Fruit fly (Drosophila melanogaster) whole organism, embryonic: ENCODE results near the gene CG7402.

Experiments used
- Atf3 ChIP-seq: fragments of 200-800 bp; sonication (Bioruptor generic); optimal IDR thresholded peaks from 3 replicates; lab custom pipeline; 2016; ENCODE audit warnings: missing biosample characterization, missing genetic modification characterization
- Awh ChIP-seq: fragments of 200-800 bp; sonication (Bioruptor generic); IDR thresholded peaks from 2 replicates; pipeline ENCODE4, ENCODE4 v1.3.6; 2022; ENCODE audit warnings: missing biosample characterization, missing genetic modification characterization
- Blimp-1 ChIP-seq: fragments of 200-800 bp; sonication (Bioruptor generic); optimal IDR thresholded peaks from 3 replicates; lab custom pipeline; 2018; ENCODE audit warnings: missing biosample characterization, missing genetic modification characterization, mild to moderate bottlenecking, moderate library complexity, missing genetic modification reagents
- CG10274 ChIP-seq: fragments of 200-800 bp; sonication (Bioruptor generic); optimal IDR thresholded peaks from 3 replicates; lab custom pipeline; 2017; ENCODE audit warnings: missing biosample characterization, mild to moderate bottlenecking, missing genetic modification characterization
- CG10321 ChIP-seq: fragments of 200-800 bp; sonication (Bioruptor generic); IDR thresholded peaks from 2 replicates; pipeline ENCODE4 v1.3.6; 2022; ENCODE audit warnings: missing biosample characterization, missing genetic modification characterization
- CG11695 ChIP-seq: fragments of 200-800 bp; sonication (Bioruptor generic); IDR thresholded peaks from 3 replicates; pipeline ENCODE4 v1.3.6; 2022; ENCODE audit warnings: missing biosample characterization, missing genetic modification characterization
- CG12391 ChIP-seq: fragments of 200-800 bp; sonication (Bioruptor generic); optimal IDR thresholded peaks from 3 replicates; lab custom pipeline; 2018; ENCODE audit warnings: missing biosample characterization, mild to moderate bottlenecking, missing genetic modification characterization, moderate library complexity
- CG14441 ChIP-seq: fragments of 200-800 bp; sonication (Bioruptor generic); IDR thresholded peaks from 2 replicates; pipeline ENCODE4 v1.3.6; 2022; ENCODE audit warnings: missing biosample characterization, missing genetic modification characterization
- CG16813 ChIP-seq: fragments of 200-800 bp; sonication (Bioruptor generic); IDR thresholded peaks from 3 replicates; pipeline ENCODE4 v1.3.6; 2022; ENCODE audit warnings: missing biosample characterization, missing genetic modification characterization; ENCODE audit not compliant: partially characterized antibody
- CG17359 ChIP-seq: fragments of 200-800 bp; sonication (Bioruptor generic); optimal IDR thresholded peaks from 3 replicates; lab custom pipeline; 2018; ENCODE audit warnings: missing biosample characterization, mild to moderate bottlenecking, missing genetic modification characterization, moderate library complexity
- CG17802 ChIP-seq: fragments of 200-800 bp; sonication (Bioruptor generic); optimal IDR thresholded peaks from 2 replicates; lab custom pipeline; 2018; ENCODE audit warnings: missing biosample characterization, mild to moderate bottlenecking, missing genetic modification characterization, moderate library complexity
- CG17912 ChIP-seq: fragments of 200-800 bp; sonication (Bioruptor generic); optimal IDR thresholded peaks from 2 replicates; lab custom pipeline; 2018; ENCODE audit warnings: missing biosample characterization, mild to moderate bottlenecking, missing genetic modification characterization
- CG2678 ChIP-seq: fragments of 200-800 bp; sonication (Bioruptor generic); optimal IDR thresholded peaks from 3 replicates; lab custom pipeline; 2019; ENCODE audit warnings: missing biosample characterization, mild to moderate bottlenecking, missing genetic modification characterization, moderate library complexity
- CG2875 ChIP-seq: fragments of 200-800 bp; sonication (Bioruptor generic); optimal IDR thresholded peaks from 2 replicates; lab custom pipeline; 2017; ENCODE audit warnings: missing biosample characterization, mild to moderate bottlenecking, missing genetic modification characterization, missing genetic modification reagents
- CG34376 ChIP-seq: fragments of 200-800 bp; sonication (Bioruptor generic); optimal IDR thresholded peaks from 2 replicates; lab custom pipeline; 2018; ENCODE audit warnings: missing biosample characterization, mild to moderate bottlenecking, missing genetic modification characterization
- CG4854 ChIP-seq: fragments of 200-800 bp; sonication (Bioruptor generic); optimal IDR thresholded peaks from 2 replicates; lab custom pipeline; 2016; ENCODE audit warnings: missing biosample characterization, missing genetic modification characterization, inconsistent platforms
- CG6854 ChIP-seq: fragments of 200-800 bp; sonication (Bioruptor generic); optimal IDR thresholded peaks from 3 replicates; lab custom pipeline; 2017; ENCODE audit warnings: missing biosample characterization, mild to moderate bottlenecking, missing genetic modification characterization
- CG7372 ChIP-seq: fragments of 200-800 bp; sonication (Bioruptor generic); IDR thresholded peaks from 2 replicates; pipeline ENCODE4 v1.3.6; 2022; ENCODE audit warnings: missing biosample characterization, missing genetic modification characterization
- CG7928 ChIP-seq: fragments of 200-800 bp; sonication (Bioruptor generic); optimal IDR thresholded peaks from 2 replicates; lab custom pipeline; 2017; ENCODE audit warnings: missing biosample characterization, mild to moderate bottlenecking, missing genetic modification characterization
- CG8359 ChIP-seq: fragments of 200-800 bp; sonication (Bioruptor generic); optimal IDR thresholded peaks from 2 replicates; lab custom pipeline; 2017; ENCODE audit warnings: missing biosample characterization, mild to moderate bottlenecking, missing genetic modification characterization, borderline replicate concordance
- CTCF ChIP-seq: fragments of 200-800 bp; sonication (Bioruptor generic); optimal IDR thresholded peaks from 2 replicates; lab custom pipeline; 2017; ENCODE audit warnings: missing biosample characterization, mild to moderate bottlenecking, missing genetic modification characterization, moderate library complexity
- Camta ChIP-seq: fragments of 200-800 bp; sonication (Bioruptor generic); optimal IDR thresholded peaks from 2 replicates; lab custom pipeline; 2016; ENCODE audit warnings: missing biosample characterization, missing genetic modification characterization
- Hr3 ChIP-seq: fragments of 200-800 bp; sonication (Bioruptor generic); optimal IDR thresholded peaks from 3 replicates; lab custom pipeline; 2016; ENCODE audit warnings: missing biosample characterization, missing genetic modification characterization
- Mad ChIP-seq: fragments of 200-800 bp; sonication (Bioruptor generic); optimal IDR thresholded peaks from 2 replicates; lab custom pipeline; 2016; ENCODE audit warnings: missing biosample characterization, missing genetic modification characterization
- Rx ChIP-seq: fragments of 200-800 bp; sonication (Bioruptor generic); IDR thresholded peaks from 2 replicates; pipeline ENCODE4 v1.3.6; 2022; ENCODE audit warnings: missing biosample characterization, missing genetic modification characterization
- Sox100B ChIP-seq: fragments of 200-800 bp; sonication (Bioruptor generic); optimal IDR thresholded peaks from 3 replicates; lab custom pipeline; 2018; ENCODE audit warnings: missing biosample characterization, mild to moderate bottlenecking, missing genetic modification characterization
- abd-A ChIP-seq: fragments of 200-800 bp; sonication (Bioruptor generic); optimal IDR thresholded peaks from 3 replicates; lab custom pipeline; 2019; ENCODE audit warnings: missing biosample characterization, mild to moderate bottlenecking, missing genetic modification characterization, moderate library complexity
- bsh ChIP-seq, 2 experiments: fragments of 200-800 bp; sonication (Bioruptor generic); optimal IDR thresholded peaks; 2 replicates each; lab custom pipeline; 2017 to 2018; ENCODE audit warnings: mild to moderate bottlenecking in 2 of 2, missing biosample characterization in 2 of 2, missing genetic modification characterization in 2 of 2, moderate library complexity in 1 of 2
- chm ChIP-seq: fragments of 200-800 bp; sonication (Bioruptor generic); IDR thresholded peaks from 2 replicates; pipeline ENCODE4 v1.3.6; 2022; ENCODE audit warnings: missing biosample characterization, missing genetic modification characterization
- cwo ChIP-seq: fragments of 200-800 bp; sonication (Bioruptor generic); optimal IDR thresholded peaks from 3 replicates; lab custom pipeline; 2017; ENCODE audit warnings: missing biosample characterization, missing genetic modification characterization, mild to moderate bottlenecking, moderate library complexity, missing genetic modification reagents
- dmrt99B ChIP-seq: fragments of 200-800 bp; sonication (Bioruptor generic); optimal IDR thresholded peaks from 2 replicates; lab custom pipeline; 2018; ENCODE audit warnings: missing biosample characterization, mild to moderate bottlenecking, missing genetic modification characterization, moderate library complexity
- eve ChIP-seq, 2 experiments: fragments of >200 bp; optimal IDR thresholded peaks; 2 replicates each; lab custom pipeline; 2017; ENCODE audit warnings: missing biosample characterization in 2 of 2, missing genetic modification characterization in 2 of 2
- her ChIP-seq: fragments of 200-800 bp; sonication (Bioruptor generic); optimal IDR thresholded peaks from 2 replicates; lab custom pipeline; 2016; ENCODE audit warnings: missing biosample characterization, missing genetic modification characterization
- hth ChIP-seq: fragments of >200 bp; optimal IDR thresholded peaks from 2 replicates; lab custom pipeline; 2017; ENCODE audit warnings: inconsistent platforms
- kni ChIP-seq: fragments of 200-800 bp; sonication (Bioruptor generic); optimal IDR thresholded peaks from 3 replicates; lab custom pipeline; 2017; ENCODE audit warnings: mild to moderate bottlenecking, missing biosample characterization, missing genetic modification reagents, missing genetic modification characterization
- mirr ChIP-seq: fragments of 200-800 bp; sonication (Bioruptor generic); optimal IDR thresholded peaks from 3 replicates; lab custom pipeline; 2018; ENCODE audit warnings: missing biosample characterization, mild to moderate bottlenecking, missing genetic modification characterization
- oc ChIP-seq: fragments of 200-800 bp; sonication (Bioruptor generic); optimal IDR thresholded peaks from 2 replicates; lab custom pipeline; 2018; ENCODE audit warnings: missing biosample characterization, mild to moderate bottlenecking, missing genetic modification characterization, moderate library complexity
- otp ChIP-seq: fragments of 200-800 bp; sonication (Bioruptor generic); IDR thresholded peaks from 3 replicates; pipeline ENCODE4, ENCODE4 v1.3.6; 2022; ENCODE audit warnings: missing biosample characterization, missing genetic modification characterization
- phol ChIP-seq: fragments of 200-800 bp; sonication (Bioruptor generic); optimal IDR thresholded peaks from 3 replicates; lab custom pipeline; 2018; ENCODE audit warnings: missing biosample characterization, mild to moderate bottlenecking, missing genetic modification characterization, moderate library complexity
- pzg ChIP-seq: fragments of 200-800 bp; sonication (Bioruptor generic); optimal IDR thresholded peaks from 3 replicates; lab custom pipeline; 2018; ENCODE audit warnings: missing biosample characterization, mild to moderate bottlenecking, missing genetic modification characterization, moderate library complexity
- sd ChIP-seq: fragments of 200-800 bp; sonication (Bioruptor generic); optimal IDR thresholded peaks from 3 replicates; lab custom pipeline; 2018; ENCODE audit warnings: missing biosample characterization, mild to moderate bottlenecking, missing genetic modification characterization, moderate library complexity
- sens-2 ChIP-seq: fragments of 200-800 bp; sonication (Bioruptor generic); IDR thresholded peaks from 2 replicates; pipeline ENCODE4 v1.3.6; 2022; ENCODE audit warnings: missing biosample characterization, missing genetic modification characterization
- stwl ChIP-seq: fragments of 200-800 bp; sonication (Bioruptor generic); optimal IDR thresholded peaks from 3 replicates; lab custom pipeline; 2018; ENCODE audit warnings: missing biosample characterization, mild to moderate bottlenecking, missing genetic modification characterization, moderate library complexity
- tap ChIP-seq: fragments of 200-800 bp; optimal IDR thresholded peaks from 3 replicates; lab custom pipeline; 2019; ENCODE audit warnings: missing biosample characterization, mild to moderate bottlenecking, missing genetic modification characterization, moderate library complexity
- tin ChIP-seq: fragments of 200-800 bp; sonication (Bioruptor generic); optimal IDR thresholded peaks from 3 replicates; lab custom pipeline; 2016; ENCODE audit warnings: missing biosample characterization, missing genetic modification characterization
- tll ChIP-seq, 2 experiments: fragments of 200-800 bp in 1 of 2; fragments of >200 bp in 1 of 2; sonication (Bioruptor generic) in 1 of 2; optimal IDR thresholded peaks; 2 replicates each; lab custom pipeline; 2017 to 2019; ENCODE audit warnings: missing biosample characterization in 2 of 2, missing genetic modification characterization in 2 of 2, mild to moderate bottlenecking in 1 of 2, moderate library complexity in 1 of 2
- unpg ChIP-seq: fragments of 200-800 bp; sonication (Bioruptor generic); optimal IDR thresholded peaks from 3 replicates; lab custom pipeline; 2018; ENCODE audit warnings: missing biosample characterization, mild to moderate bottlenecking, missing genetic modification characterization, moderate library complexity

The CG7402 gene

dm6 chr3L:17937315-17937714 lies 49.8 kb downstream of the CG7402 start (continued):
- TF ChIP-seq bsh (GFP tag; optimal IDR thresholded peaks at IDR 0.05; lab: Kevin White, UChicago) (peak in 1 of 2 experiments; percentile 72), CG2875 (peak; percentile 57), unpg (GFP tag; lab: Kevin White, UChicago) (peak; percentile 37)

- no peak for TF ChIP-seq hth
- TF ChIP-seq cwo (GFP tag; lab: Kevin White, UChicago), result peak; percentile 11
- TF ChIP-seq kni (GFP tag; lab: Kevin White, UChicago), result peak; percentile 42
- 0 out of 2 replicates have a peak, but pooled peaks have one; percentile 6 for TF ChIP-seq Awh (GFP tag; lab: Robert Waterston, UW)
- no peak for TF ChIP-seq tap (tag; lab: Kevin White, UChicago)
- peak; percentile 19 for TF ChIP-seq oc (tag; lab: Kevin White, UChicago)
- no peak for TF ChIP-seq stwl
- no peak for TF ChIP-seq CG4854 (GFP tag; lab: Kevin White, UChicago)
- no peak for TF ChIP-seq CG17802
- peak; percentile 91 for TF ChIP-seq Blimp-1 (GFP tag; lab: Kevin White, UChicago)
- no peak for TF ChIP-seq otp
- TF ChIP-seq CG12391, result no peak
Observed at dm6 chr3L:17938622-17939021, 51.1 kb downstream of the CG7402 start.

dm6 chr3L:17939649-17940048 lies 52.1 kb downstream of the CG7402 start:
- no peak for TF ChIP-seq Awh (GFP tag; lab: Robert Waterston, UW)
- TF ChIP-seq CG10321 (GFP tag; lab: Robert Waterston, UW), result no peak
- no peak for TF ChIP-seq CG16813 (GFP tag; lab: Robert Waterston, UW)
- TF ChIP-seq Atf3 (GFP tag; lab: Kevin White, UChicago), result no peak
- no peak for TF ChIP-seq tin (GFP tag; lab: Kevin White, UChicago)
- TF ChIP-seq CG14441 (GFP tag; lab: Robert Waterston, UW), result 0 out of 2 replicates have a peak, but pooled peaks have one; percentile 18
- TF ChIP-seq CG8359, result no peak
- no peak for TF ChIP-seq CG10274 (GFP tag; lab: Kevin White, UChicago)
- no peak for TF ChIP-seq CG6854 (GFP tag; lab: Kevin White, UChicago)
- no peak for TF ChIP-seq Sox100B (GFP tag; lab: Kevin White, UChicago)
- no peak for TF ChIP-seq CG2678
- peak; percentile 98 for TF ChIP-seq Blimp-1 (GFP tag; lab: Kevin White, UChicago)
- peak in 1 of 2 experiments; percentile 5 for TF ChIP-seq bsh (GFP tag; optimal IDR thresholded peaks at IDR 0.05; lab: Kevin White, UChicago)
- TF ChIP-seq pzg, result no peak
- no peak for TF ChIP-seq CG17912 (GFP tag; lab: Kevin White, UChicago)
- TF ChIP-seq CG17359, result no peak
- TF ChIP-seq CG11695 (GFP tag; lab: Robert Waterston, UW), result no peak
- TF ChIP-seq chm (GFP tag; lab: Robert Waterston, UW), result peak; percentile 44; the same call in 1 of the 2 replicates

dm6 chr3L:17940988-17941387 lies 53.5 kb downstream of the CG7402 start:
- no peak for TF ChIP-seq tll (GFP tag; optimal IDR thresholded peaks at IDR 0.05; lab: Kevin White, UChicago)
- peak; percentile 20; the same call in 1 of the 2 replicates for TF ChIP-seq CG7372 (GFP tag; lab: Robert Waterston, UW)
- TF ChIP-seq eve (GFP tag; optimal IDR thresholded peaks at IDR 0.05; lab: Kevin White, UChicago), result no peak
- TF ChIP-seq abd-A (tag; lab: Kevin White, UChicago), result peak; percentile 86
- no peak for TF ChIP-seq sd (tag; lab: Kevin White, UChicago)
- TF ChIP-seq her (GFP tag; lab: Kevin White, UChicago), result no peak
- no peak for TF ChIP-seq CG34376 (GFP tag; lab: Kevin White, UChicago)
- TF ChIP-seq phol, result no peak
- TF ChIP-seq CG17912 (GFP tag; lab: Kevin White, UChicago), result no peak
- TF ChIP-seq CG7928 (GFP tag; lab: Kevin White, UChicago), result no peak
- TF ChIP-seq sens-2 (GFP tag; lab: Robert Waterston, UW), result no peak
- TF ChIP-seq CTCF (GFP tag; lab: Kevin White, UChicago), result no peak
- no peak for TF ChIP-seq Hr3 (GFP tag; lab: Kevin White, UChicago)
- TF ChIP-seq Mad, result no peak
- peak; percentile 16 for TF ChIP-seq mirr (GFP tag; lab: Kevin White, UChicago)
- TF ChIP-seq Camta, result no peak
- no peak for TF ChIP-seq dmrt99B (tag; lab: Kevin White, UChicago)
- TF ChIP-seq Rx (GFP tag; lab: Robert Waterston, UW), result no peak
